Worm (Caenorhabditis elegans) whole organism, dauer: ENCODE results near the gene rnp-5.

Experiments used
- unc-62 ChIP-seq: sonication (generic microtip); optimal IDR thresholded peaks from 2 replicates; lab custom pipeline; 2017; ENCODE audit warnings: missing biosample characterization, missing genetic modification reagents, missing genetic modification characterization

The rnp-5 gene

ce11 chrIII:833711-834442 is 19.8 kb downstream of the rnp-5 start:
- peak; percentile 9 for TF ChIP-seq unc-62 (GFP tag; lab: Kevin White, UChicago)

ce11 chrIII:832855-833504 is 20.7 kb downstream of the rnp-5 start, which contains the start of gene zip-2:
Gene zip-2, plus strand, starts transcription at chrIII:832982.
- no peak for TF ChIP-seq unc-62 (GFP tag; lab: Kevin White, UChicago)

ce11 chrIII:831961-832360 is 21.7 kb downstream of the rnp-5 start, which contains the start of gene ceeh-1:
Gene ceeh-1, minus strand, starts transcription at chrIII:832277.
- TF ChIP-seq unc-62 (GFP tag; lab: Kevin White, UChicago) = no peak

- TF ChIP-seq unc-62 (GFP tag; lab: Kevin White, UChicago) = no peak
These were observed 28.5 kb downstream of the rnp-5 start for ce11 chrIII:825256-825655.

ce11 chrIII:822546-823272 is 31.0 kb downstream of the rnp-5 start, which contains the start of gene clec-149:
Gene clec-149, plus strand, starts transcription at chrIII:823222.
- TF ChIP-seq unc-62 (GFP tag; lab: Kevin White, UChicago) = no peak

ce11 chrIII:819313-819712 is 34.4 kb downstream of the rnp-5 start:
- TF ChIP-seq unc-62 (GFP tag; lab: Kevin White, UChicago) = no peak

- no peak for TF ChIP-seq unc-62 (GFP tag; lab: Kevin White, UChicago)
These were observed 37.9 kb downstream of the rnp-5 start, which contains the start of gene dac-1 for ce11 chrIII:815845-816244. Gene dac-1, plus strand, starts transcription at chrIII:816145.

- no peak for TF ChIP-seq unc-62 (GFP tag; lab: Kevin White, UChicago)
These were observed 42.2 kb downstream of the rnp-5 start, which contains the start of gene daf-7 for ce11 chrIII:811544-811943. Gene daf-7, plus strand, starts transcription at chrIII:811844.
